Worm (Caenorhabditis elegans): Measurements from ENCODE around the gene C47E8.3.

DNA sequence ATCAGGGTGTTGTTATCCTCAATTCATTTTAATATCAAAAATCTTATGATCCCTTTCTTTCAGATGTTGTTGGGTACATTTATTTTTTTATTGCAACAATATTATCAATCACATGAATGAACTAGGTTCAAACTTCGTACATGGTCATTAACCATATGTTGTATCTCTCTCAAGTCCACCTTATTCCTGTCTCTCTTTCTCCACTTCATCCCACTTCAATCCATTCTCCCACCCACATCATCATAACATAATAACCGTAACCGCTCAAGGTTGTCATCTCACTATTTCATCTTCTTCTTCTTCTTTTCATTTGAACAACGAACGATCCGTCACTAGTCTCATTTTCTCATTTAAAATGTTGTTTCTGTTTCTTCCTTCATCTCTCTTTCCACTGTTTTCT is 45.3 kb downstream of the C47E8.3 start:
- no peak for TF ChIP-seq nhr-76 (tag; optimal IDR thresholded peaks at IDR 0.05)
- TF ChIP-seq lsy-2 (tag; optimal IDR thresholded peaks at IDR 0.05), result no peak
- no peak for TF ChIP-seq unc-39 (tag; optimal IDR thresholded peaks at IDR 0.05)
- no peak for TF ChIP-seq cnd-1 (tag; optimal IDR thresholded peaks at IDR 0.05)
- no peak for TF ChIP-seq lin-13 (tag; optimal IDR thresholded peaks at IDR 0.05)

Data from whole organism, mixed stage, embryonic.